Worm (Caenorhabditis elegans) whole organism, L2 larva: ENCODE measurements around the gene srh-34.

Experiments
- R02D3.7 ChIP-seq: fragments of 150-350 bp; optimal IDR thresholded peaks from 2 replicates; lab custom pipeline; 2014; ENCODE audit warnings: missing biosample characterization, missing genetic modification characterization
- Y55F3AM.14 ChIP-seq: fragments of 200-800 bp; sonication (Bioruptor generic); optimal IDR thresholded peaks from 2 replicates; lab custom pipeline; 2018; ENCODE audit warnings: mild to moderate bottlenecking, missing genetic modification characterization, missing compliant biosample characterization
- ZK546.5 ChIP-seq: sonication (generic microtip); optimal IDR thresholded peaks from 2 replicates; lab custom pipeline; 2017; ENCODE audit warnings: missing biosample characterization, missing genetic modification characterization
- aly-2 ChIP-seq: fragments of 150-350 bp; optimal IDR thresholded peaks from 2 replicates; lab custom pipeline; 2014; ENCODE audit warnings: missing biosample characterization, missing genetic modification characterization
- ama-1 ChIP-seq: fragments of 150-350 bp; optimal IDR thresholded peaks from 2 replicates; lab custom pipeline; 2018; ENCODE audit warnings: inconsistent platforms
- blmp-1 ChIP-seq: sonication (generic microtip); optimal IDR thresholded peaks from 2 replicates; lab custom pipeline; 2017; ENCODE audit warnings: missing genetic modification characterization, mild to moderate bottlenecking, missing compliant biosample characterization, antibody characterized with exemption, moderate library complexity; ENCODE audit not compliant: insufficient read depth
- crh-2 ChIP-seq: sonication (generic microtip); optimal IDR thresholded peaks from 2 replicates; lab custom pipeline; 2017; ENCODE audit warnings: missing biosample characterization, missing genetic modification characterization
- elt-1 ChIP-seq: fragments of 150-350 bp; optimal IDR thresholded peaks from 2 replicates; lab custom pipeline; 2014; ENCODE audit warnings: missing biosample characterization, missing genetic modification characterization
- elt-3 ChIP-seq: sonication (generic microtip); optimal IDR thresholded peaks from 2 replicates; lab custom pipeline; 2017; ENCODE audit warnings: missing biosample characterization, missing genetic modification characterization
- gmeb-1 ChIP-seq: fragments of 150-350 bp; optimal IDR thresholded peaks from 2 replicates; lab custom pipeline; 2014; ENCODE audit warnings: missing biosample characterization, missing genetic modification characterization
- lin-11 ChIP-seq: fragments of 150-350 bp; sonication (generic microtip); optimal IDR thresholded peaks from 2 replicates; lab custom pipeline; 2014; ENCODE audit warnings: missing biosample characterization, missing genetic modification characterization, inconsistent platforms, mixed read lengths
- lin-39 ChIP-seq: fragments of 150-350 bp; optimal IDR thresholded peaks from 2 replicates; lab custom pipeline; 2014; ENCODE audit warnings: missing biosample characterization, missing genetic modification reagents, missing genetic modification characterization
- lsy-2 ChIP-seq, 2 experiments: fragments of 150-350 bp in 1 of 2; sonication (generic microtip) in 1 of 2; optimal IDR thresholded peaks; 2 replicates each; lab custom pipeline; 2014 to 2017; ENCODE audit warnings: missing biosample characterization in 2 of 2, missing genetic modification characterization in 2 of 2
- mab-5 ChIP-seq: fragments of 150-350 bp; optimal IDR thresholded peaks from 2 replicates; lab custom pipeline; 2014; ENCODE audit warnings: missing biosample characterization, missing genetic modification characterization
- mbf-1 ChIP-seq: sonication (generic microtip); optimal IDR thresholded peaks from 2 replicates; lab custom pipeline; 2017; ENCODE audit warnings: missing biosample characterization, missing genetic modification characterization
- mdl-1 ChIP-seq, 2 experiments: fragments of 150-350 bp in 1 of 2; sonication (generic microtip) in 1 of 2; optimal IDR thresholded peaks; 2 replicates each; lab custom pipeline; 2017; ENCODE audit warnings: missing biosample characterization in 2 of 2, missing genetic modification characterization in 2 of 2
- nhr-10 ChIP-seq: sonication (generic microtip); optimal IDR thresholded peaks from 2 replicates; lab custom pipeline; 2017; ENCODE audit warnings: missing biosample characterization, missing genetic modification characterization
- nhr-23 ChIP-seq: fragments of 150-350 bp; optimal IDR thresholded peaks from 2 replicates; lab custom pipeline; 2014; ENCODE audit warnings: missing biosample characterization, missing genetic modification reagents, missing genetic modification characterization
- sem-4 ChIP-seq: fragments of 150-350 bp; optimal IDR thresholded peaks from 2 replicates; lab custom pipeline; 2014; ENCODE audit warnings: missing biosample characterization, missing genetic modification reagents, missing genetic modification characterization
- skn-1 ChIP-seq: sonication (generic microtip); optimal IDR thresholded peaks from 2 replicates; lab custom pipeline; 2017; ENCODE audit warnings: missing biosample characterization, missing genetic modification characterization
- sma-3 ChIP-seq: sonication (generic microtip); optimal IDR thresholded peaks from 2 replicates; lab custom pipeline; 2016; ENCODE audit warnings: missing genetic modification reagents, missing genetic modification characterization, missing compliant biosample characterization
- zag-1 ChIP-seq: fragments of 150-350 bp; optimal IDR thresholded peaks from 2 replicates; lab custom pipeline; 2014; ENCODE audit warnings: missing biosample characterization, missing genetic modification characterization
- ztf-1 ChIP-seq: fragments of 200-800 bp; sonication (Bioruptor generic); conservative IDR thresholded peaks from 2 replicates; pipeline ENCODE4 v1.3.6; 2022; ENCODE audit warnings: missing genetic modification characterization, missing compliant biosample characterization
- ztf-11 ChIP-seq: sonication (generic microtip); optimal IDR thresholded peaks from 2 replicates; lab custom pipeline; 2017; ENCODE audit warnings: missing biosample characterization, missing genetic modification characterization

The srh-34 gene

DNA sequence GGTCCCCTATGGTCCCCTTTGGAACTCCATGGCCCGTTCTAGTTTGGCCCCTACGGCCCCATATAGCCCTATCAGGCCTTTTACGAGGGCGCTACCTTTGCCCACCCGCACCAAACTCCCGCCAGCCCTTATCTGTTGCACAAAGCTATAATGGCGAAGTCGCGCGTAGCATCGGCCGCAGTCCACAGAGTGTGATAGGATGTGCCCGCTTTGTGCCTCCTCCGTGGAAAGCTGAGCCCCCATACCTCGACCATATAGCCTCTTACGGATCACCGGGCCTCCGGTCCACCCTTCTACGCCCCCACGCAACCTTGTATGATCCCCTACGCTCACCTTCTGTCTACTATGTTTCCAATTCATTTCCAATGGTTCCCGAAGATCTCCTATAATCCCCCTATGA, 514 bp upstream of the srh-34 start:
- TF ChIP-seq ama-1 (lab: Kevin White, UChicago) (no peak), mbf-1 (tag; lab: Kevin White, UChicago) (no peak), lsy-2 (tag; optimal IDR thresholded peaks at IDR 0.05; lab: Kevin White, UChicago) (no peak), sma-3 (GFP tag; lab: Kevin White, UChicago) (no peak), lin-39 (tag; lab: Kevin White, UChicago) (no peak), sem-4 (tag; lab: Kevin White, UChicago) (no peak)

DNA sequence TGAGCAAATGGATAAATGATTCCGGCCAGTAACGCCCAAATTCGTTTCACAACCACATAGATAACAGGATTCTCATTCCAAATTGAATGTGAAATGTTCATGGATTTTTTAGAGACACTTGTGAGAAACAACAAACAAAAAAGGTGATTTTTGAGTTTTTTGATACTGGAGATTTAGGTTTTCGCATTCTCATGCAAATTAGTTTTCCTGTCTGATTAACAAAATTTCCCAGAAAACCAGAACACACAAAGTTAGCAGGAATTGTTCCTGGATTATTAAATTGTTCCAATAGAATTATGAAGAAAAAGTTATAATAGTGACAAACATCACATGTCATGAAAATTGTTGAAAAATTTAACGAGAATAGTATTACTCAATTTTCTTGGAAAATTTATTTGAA, 3.3 kb downstream of the srh-34 start, which contains the start of gene srh-33:
srh-33 (minus strand) TSS at position 101 of the 400 bp plus-strand sequence.
- TF ChIP-seq lin-39 (tag; lab: Kevin White, UChicago) = no peak
- TF ChIP-seq ama-1 (lab: Kevin White, UChicago) = no peak
- TF ChIP-seq blmp-1 (tag; lab: Kevin White, UChicago) = no peak
- no peak for TF ChIP-seq elt-1
- no peak for TF ChIP-seq mdl-1 (tag; optimal IDR thresholded peaks at IDR 0.05; lab: Kevin White, UChicago)
- no peak for TF ChIP-seq crh-2 (tag; lab: Kevin White, UChicago)

DNA sequence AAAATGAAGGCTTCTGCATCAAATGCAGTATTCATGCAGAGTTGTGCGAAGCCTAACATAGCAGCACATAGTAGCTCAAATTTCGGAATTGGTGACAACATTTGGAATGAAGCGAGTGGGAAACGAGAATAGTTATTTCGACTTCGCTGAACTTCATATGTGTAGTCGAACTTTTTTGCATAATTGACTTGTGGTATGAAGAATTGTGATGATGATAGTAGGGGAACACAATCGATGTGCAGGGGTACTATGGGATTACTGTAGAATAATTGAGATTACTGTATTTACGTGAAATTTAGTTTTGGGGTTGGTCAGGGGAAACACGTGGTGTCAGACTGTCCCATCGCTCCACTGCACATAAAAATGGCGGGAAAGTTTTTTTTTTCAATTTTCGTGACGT, 5.6 kb downstream of the srh-34 start, which contains the start of gene B0554.7:
B0554.7 (minus strand) TSS at position 101 of the 400 bp plus-strand sequence.
- TF ChIP-seq ztf-11 = no peak
- TF ChIP-seq crh-2 (tag; lab: Kevin White, UChicago) = no peak
- TF ChIP-seq aly-2 (tag; lab: Kevin White, UChicago) = no peak
- no peak for TF ChIP-seq mbf-1 (tag; lab: Kevin White, UChicago)
- no peak for TF ChIP-seq ama-1 (lab: Kevin White, UChicago)
- no peak for TF ChIP-seq skn-1 (tag; lab: Kevin White, UChicago)
- no peak for TF ChIP-seq elt-1
- no peak for TF ChIP-seq gmeb-1 (tag; lab: Kevin White, UChicago)
- TF ChIP-seq R02D3.7 (tag; lab: Kevin White, UChicago) = no peak
- no peak for TF ChIP-seq ztf-1
- TF ChIP-seq, all 48 proteins: peak for 0

DNA sequence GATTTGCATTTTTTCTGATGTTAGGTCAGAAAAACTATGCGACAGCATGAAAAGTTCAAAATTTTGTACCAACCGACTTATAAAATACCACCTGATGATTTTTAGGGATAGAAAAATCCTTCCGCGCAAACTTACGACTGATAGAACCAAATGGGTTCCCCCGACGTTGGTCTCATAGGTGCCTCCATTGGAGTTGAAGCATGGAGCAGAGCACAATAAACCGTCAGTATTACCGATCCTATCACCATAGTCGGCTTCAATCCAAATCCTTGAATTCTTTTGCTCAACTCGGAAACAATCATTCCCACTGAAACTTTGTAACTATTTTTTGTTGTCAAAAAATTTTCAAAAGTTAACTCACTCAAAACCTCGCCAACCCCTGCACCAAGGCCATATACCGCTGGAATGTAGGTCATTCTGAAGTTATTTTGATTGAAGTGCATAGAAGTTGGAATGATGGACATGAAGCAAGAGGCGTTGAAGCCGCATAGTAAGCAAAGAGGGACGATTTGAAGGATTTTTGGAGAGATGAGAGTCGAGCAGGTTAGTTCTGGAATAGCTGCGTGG, 7.2 kb downstream of the srh-34 start:
- TF ChIP-seq Y55F3AM.14 (GFP tag; lab: Kevin White, UChicago) = no peak
- no peak for TF ChIP-seq lin-11 (tag; lab: Kevin White, UChicago)
- no peak for TF ChIP-seq elt-3 (tag; lab: Kevin White, UChicago)

DNA sequence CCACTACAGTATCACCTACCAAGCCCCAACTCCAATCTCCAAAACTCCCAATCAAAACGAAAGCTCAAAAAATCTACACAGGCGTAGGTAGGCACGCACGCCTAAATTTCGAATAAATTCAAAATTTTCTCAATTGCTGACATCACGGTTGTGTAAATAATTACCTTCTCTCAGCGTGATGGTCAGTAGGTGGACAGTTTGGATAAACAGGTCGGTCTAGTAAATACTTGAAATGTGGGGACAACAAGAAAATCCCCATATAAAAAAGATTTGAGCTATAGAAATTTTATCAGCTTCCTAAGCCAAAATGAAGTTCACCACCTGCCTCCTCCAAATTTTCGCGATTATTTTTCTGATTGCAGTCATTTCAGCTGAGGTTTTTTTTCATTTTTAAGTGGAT, 8.4 kb downstream of the srh-34 start, which contains the start of gene B0554.1:
B0554.1 (plus strand) TSS at position 301 of the 400 bp plus-strand sequence.
- TF ChIP-seq lin-39 (tag; lab: Kevin White, UChicago) = no peak

DNA sequence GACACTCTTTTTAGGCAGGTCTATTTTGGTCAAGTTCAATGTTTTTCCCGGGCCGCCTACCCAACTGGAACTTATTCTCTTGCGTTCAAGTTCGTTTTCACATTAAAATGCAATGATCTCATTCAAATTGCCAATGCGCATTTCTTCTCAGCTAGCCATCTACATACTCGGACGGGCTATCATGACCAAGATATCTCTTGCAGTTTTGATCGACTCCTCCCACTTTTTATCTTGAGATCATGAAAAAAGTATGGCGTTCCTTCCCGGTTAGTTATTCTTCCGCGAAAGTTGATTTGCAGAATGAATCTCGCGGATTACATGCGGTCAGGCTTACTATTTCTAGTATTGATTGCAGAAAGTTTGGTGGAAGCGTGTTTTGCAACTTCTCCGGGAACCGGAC, 12.6 kb downstream of the srh-34 start, which contains the start of gene B0554.2:
B0554.2 (plus strand) TSS at position 301 of the 400 bp plus-strand sequence.
- TF ChIP-seq ama-1 (lab: Kevin White, UChicago) = no peak
- TF ChIP-seq ZK546.5 (tag; lab: Kevin White, UChicago) = no peak
- TF ChIP-seq blmp-1 (tag; lab: Kevin White, UChicago) = no peak
- TF ChIP-seq ztf-11 = no peak
- TF ChIP-seq Y55F3AM.14 (GFP tag; lab: Kevin White, UChicago) = no peak

DNA sequence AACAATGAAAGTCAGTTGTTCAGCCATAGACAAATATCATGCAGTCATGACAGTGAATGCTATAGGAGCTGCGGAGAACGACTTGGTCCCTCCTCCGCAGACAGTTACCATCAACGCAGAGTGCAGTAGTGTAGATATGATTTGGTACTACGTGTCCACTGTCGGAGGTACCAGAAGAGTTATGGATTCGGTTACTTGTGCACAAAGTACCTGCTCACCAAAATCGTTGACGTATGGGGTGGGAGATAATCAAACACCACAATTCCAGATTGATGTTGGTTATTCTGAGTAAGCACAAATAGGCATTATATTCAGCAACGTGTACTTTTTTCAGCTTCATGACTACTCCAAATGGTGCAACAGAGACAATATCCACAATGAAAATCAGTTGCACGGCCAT, 13.5 kb downstream of the srh-34 start:
- TF ChIP-seq lin-11 (tag; lab: Kevin White, UChicago) (no peak), skn-1 (tag; lab: Kevin White, UChicago) (no peak), zag-1 (tag; lab: Kevin White, UChicago) (no peak), nhr-23 (tag; lab: Kevin White, UChicago) (no peak), mab-5 (tag; lab: Kevin White, UChicago) (no peak), sem-4 (tag; lab: Kevin White, UChicago) (no peak)

DNA sequence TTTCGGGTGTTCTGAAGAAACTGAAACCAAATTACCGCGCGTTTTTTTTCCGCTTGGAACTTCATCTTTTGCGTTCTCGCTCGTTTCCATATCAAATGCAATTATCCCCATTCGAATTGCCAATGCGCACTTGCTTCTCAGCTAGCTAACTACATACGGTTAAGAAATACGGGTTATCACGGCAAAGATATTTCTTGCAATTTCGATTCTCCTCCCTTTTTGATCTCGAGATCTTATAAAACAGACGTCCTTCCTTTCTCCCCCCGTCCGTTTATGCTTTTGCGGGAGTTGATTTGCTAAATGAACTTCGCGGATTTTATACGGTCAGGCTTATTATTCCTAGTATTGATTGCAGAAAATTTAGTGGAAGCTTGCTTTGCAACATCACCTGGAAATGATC, 17.6 kb downstream of the srh-34 start, which contains the start of gene B0554.4:
B0554.4 (plus strand) TSS at position 301 of the 400 bp plus-strand sequence.
- no peak for TF ChIP-seq nhr-10
- TF ChIP-seq aly-2 (tag; lab: Kevin White, UChicago) = no peak
